Fruit fly (Drosophila melanogaster): Measurements from ENCODE around the gene CG10681.

- TF ChIP-seq br (GFP tag; optimal IDR thresholded peaks at IDR 0.05) = no peak
- no peak for TF ChIP-seq dmrt93B (GFP tag; optimal IDR thresholded peaks at IDR 0.05)
- TF ChIP-seq Jra (GFP tag; optimal IDR thresholded peaks at IDR 0.05) = no peak
- TF ChIP-seq dsf (GFP tag; optimal IDR thresholded peaks at IDR 0.05; ENCODE audit: borderline replicate concordance) = no peak
- TF ChIP-seq CrebA (GFP tag; optimal IDR thresholded peaks at IDR 0.05; ENCODE audit: borderline replicate concordance) = no peak
- no peak for TF ChIP-seq sage (GFP tag; optimal IDR thresholded peaks at IDR 0.05)
- TF ChIP-seq Mio (GFP tag; optimal IDR thresholded peaks at IDR 0.05) = no peak
- TF ChIP-seq h (GFP tag; optimal IDR thresholded peaks at IDR 0.05) = no peak
- TF ChIP-seq GATAd (GFP tag; optimal IDR thresholded peaks at IDR 0.05) = no peak
- TF ChIP-seq psq (GFP tag; optimal IDR thresholded peaks at IDR 0.05) = no peak
- no peak for TF ChIP-seq Dfd (GFP tag; optimal IDR thresholded peaks at IDR 0.05)
- no peak for TF ChIP-seq lola (GFP tag; optimal IDR thresholded peaks at IDR 0.05)
These were observed 16.8 kb upstream of the CG10681 start for dm6 chr3L:12484464-12484863.
